Fruit fly (Drosophila melanogaster): Measurements from ENCODE around the gene CG42526.

CG42526 gene

DNA sequence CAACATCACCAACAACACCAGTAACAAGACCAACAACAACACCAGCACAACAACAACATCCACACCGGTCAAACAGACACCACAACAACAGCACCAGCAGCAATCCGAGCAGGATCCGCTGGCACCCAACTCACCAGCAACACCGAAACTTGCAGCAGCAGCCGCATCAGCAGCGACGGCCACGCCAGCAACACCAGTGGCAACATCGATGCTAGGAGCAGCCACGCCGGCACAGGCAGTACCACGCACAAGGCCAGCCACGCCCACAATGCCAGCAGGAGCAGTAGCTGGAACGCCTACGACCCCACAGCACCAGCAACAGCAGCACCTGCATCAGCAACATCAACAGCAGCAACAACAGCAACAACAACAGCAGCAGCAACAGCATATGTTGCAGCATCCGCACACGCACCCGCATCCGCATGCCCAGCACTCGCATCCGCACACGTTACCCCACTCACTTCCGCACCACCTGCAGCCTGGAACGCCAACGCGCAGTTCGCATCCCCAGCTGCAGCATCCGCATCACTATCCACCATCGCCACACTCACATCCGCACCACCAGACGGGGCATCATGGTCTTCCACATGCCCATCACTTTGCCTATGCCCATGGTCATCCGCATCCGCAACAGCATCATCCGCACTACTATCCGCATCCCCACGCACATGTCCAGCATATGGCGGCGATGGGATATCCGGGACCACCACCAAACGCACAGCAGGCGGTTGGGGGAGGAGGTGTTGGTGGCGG, 36.1 kb upstream of the CG42526 start:
- TF ChIP-seq hkb (optimal IDR thresholded peaks at IDR 0.05): no peak
- TF ChIP-seq hkb (GFP tag; IDR thresholded peaks at IDR 0.05): no peak
- TF ChIP-seq klu (GFP tag; IDR thresholded peaks at IDR 0.05): no peak
- TF ChIP-seq CG8089 (GFP tag; optimal IDR thresholded peaks at IDR 0.05): no peak
- TF ChIP-seq CG6813 (GFP tag; optimal IDR thresholded peaks at IDR 0.05): no peak
- TF ChIP-seq CG8478 (optimal IDR thresholded peaks at IDR 0.05): peak; percentile 66
- TF ChIP-seq CG10274 (GFP tag; optimal IDR thresholded peaks at IDR 0.05): no peak
- TF ChIP-seq CG11723 (GFP tag; optimal IDR thresholded peaks at IDR 0.05): no peak
- TF ChIP-seq CG13424 (tag; optimal IDR thresholded peaks at IDR 0.05): no peak
- TF ChIP-seq Ets65A (GFP tag): peak; percentile 93
- no peak for TF ChIP-seq CG10431 (GFP tag; optimal IDR thresholded peaks at IDR 0.05)
- no peak for TF ChIP-seq CG11093 (GFP tag; IDR thresholded peaks at IDR 0.05)
- TF ChIP-seq ac (GFP tag; optimal IDR thresholded peaks at IDR 0.05): no peak
- TF ChIP-seq CG4360 (GFP tag; IDR thresholded peaks at IDR 0.05): peak; percentile 25; the same call in 1 of the 2 replicates
- peak; percentile 83 for TF ChIP-seq CG13775 (GFP tag; optimal IDR thresholded peaks at IDR 0.05)
- no peak for TF ChIP-seq H15 (GFP tag; IDR thresholded peaks at IDR 0.05)
- TF ChIP-seq Med (GFP tag): peak; percentile 53
- TF ChIP-seq sima (GFP tag; optimal IDR thresholded peaks at IDR 0.05): no peak
- TF ChIP-seq chif (GFP tag; optimal IDR thresholded peaks at IDR 0.05): no peak
- peak in 1 of 2 experiments; percentile 90 for TF ChIP-seq Dfd (GFP tag; optimal IDR thresholded peaks at IDR 0.05)
- no peak for TF ChIP-seq CG3065 (GFP tag; optimal IDR thresholded peaks at IDR 0.05)
- TF ChIP-seq CG16813 (GFP tag; IDR thresholded peaks at IDR 0.05; ENCODE audit: partially characterized antibody): no peak
- TF ChIP-seq tin (GFP tag; optimal IDR thresholded peaks at IDR 0.05): no peak
- no peak for TF ChIP-seq CG32772 (GFP tag; IDR thresholded peaks at IDR 0.05)

DNA sequence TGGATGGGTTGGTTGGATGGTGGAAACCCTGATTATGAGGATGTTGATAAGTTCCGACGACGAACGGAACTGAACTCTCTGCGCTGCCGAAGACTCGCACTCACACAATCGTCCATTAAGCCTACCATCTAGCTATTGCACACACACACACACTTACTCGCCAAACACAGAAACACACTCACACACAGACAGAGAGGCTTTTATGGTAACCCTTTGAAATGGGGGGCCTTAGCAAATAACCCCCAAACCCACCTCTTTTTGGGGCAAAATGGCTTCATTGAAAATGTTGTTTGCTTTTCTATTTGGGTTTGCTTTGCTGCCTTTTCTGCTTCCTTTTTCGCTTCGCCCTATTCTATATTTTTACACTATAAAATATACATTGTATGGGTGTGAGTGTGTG, 33.9 kb upstream of the CG42526 start:
- TF ChIP-seq CG3847 (GFP tag; IDR thresholded peaks at IDR 0.05) (no peak), CG2875 (GFP tag; optimal IDR thresholded peaks at IDR 0.05) (no peak), en (GFP tag; optimal IDR thresholded peaks at IDR 0.05) (no peak), kah (GFP tag; optimal IDR thresholded peaks at IDR 0.05) (no peak), CG8359 (GFP tag; optimal IDR thresholded peaks at IDR 0.05; ENCODE audit: borderline replicate concordance) (no peak), Dip3 (GFP tag; optimal IDR thresholded peaks at IDR 0.05) (no peak), Lhr (GFP tag; optimal IDR thresholded peaks at IDR 0.05) (no peak), CG4820 (GFP tag; optimal IDR thresholded peaks at IDR 0.05) (no peak), H15 (GFP tag; IDR thresholded peaks at IDR 0.05) (no peak), CG34224 (GFP tag; IDR thresholded peaks at IDR 0.05; ENCODE audit: partially characterized antibody) (no peak), dan (GFP tag; IDR thresholded peaks at IDR 0.05) (no peak), chinmo (GFP tag; IDR thresholded peaks at IDR 0.05; ENCODE audit: partially characterized antibody) (0 out of 4 replicates have a peak, but pooled peaks have one; percentile 38), CG11696 (GFP tag; IDR thresholded peaks at IDR 0.05) (no peak), Oaz (GFP tag; IDR thresholded peaks at IDR 0.05) (no peak), Chrac-16 (GFP tag; optimal IDR thresholded peaks at IDR 0.05) (no peak), CG2889 (GFP tag; IDR thresholded peaks at IDR 0.05) (no peak), CG9876 (GFP tag; optimal IDR thresholded peaks at IDR 0.05) (no peak), CG15514 (GFP tag; optimal IDR thresholded peaks at IDR 0.05) (no peak), Deaf1 (tag; optimal IDR thresholded peaks at IDR 0.05) (peak; percentile 19), Dll (GFP tag; IDR thresholded peaks at IDR 0.05; ENCODE audit: partially characterized antibody) (no peak), CG11695 (GFP tag; IDR thresholded peaks at IDR 0.05) (no peak), sisA (GFP tag; IDR thresholded peaks at IDR 0.05) (no peak), knrl (GFP tag; IDR thresholded peaks at IDR 0.05; ENCODE audit: partially characterized antibody) (no peak), CG14441 (GFP tag; IDR thresholded peaks at IDR 0.05) (no peak), CG13894 (tag; optimal IDR thresholded peaks at IDR 0.05) (peak; percentile 19), mam (GFP tag; optimal IDR thresholded peaks at IDR 0.05) (no peak), lilli (GFP tag; optimal IDR thresholded peaks at IDR 0.05) (no peak), CkIIα-i1 (GFP tag; IDR thresholded peaks at IDR 0.05) (no peak), Hmr (GFP tag; optimal IDR thresholded peaks at IDR 0.05) (no peak)
